Fruit fly (Drosophila melanogaster): Measurements from ENCODE around the gene Aplip1.

Aplip1 gene

dm6 chr3L:1204674-1205547 lies 8.8 kb downstream of the Aplip1 start, which contains the start of gene CG9119 (continued):
- TF ChIP-seq CG4360 (GFP tag; IDR thresholded peaks at IDR 0.05) (no peak), scrt (GFP tag; optimal IDR thresholded peaks at IDR 0.05) (peak; percentile 53), MBD-R2 (GFP tag; IDR thresholded peaks at IDR 0.05) (no peak), Hr3 (GFP tag; optimal IDR thresholded peaks at IDR 0.05) (peak; percentile 57), CG4617 (GFP tag; optimal IDR thresholded peaks at IDR 0.05; ENCODE audit: borderline replicate concordance) (no peak), amos (GFP tag; IDR thresholded peaks at IDR 0.05; ENCODE audit: partially characterized antibody) (no peak), bcd (GFP tag; optimal IDR thresholded peaks at IDR 0.05) (peak; percentile 73), crc (GFP tag; optimal IDR thresholded peaks at IDR 0.05) (peak; percentile 51), TFAM (GFP tag; optimal IDR thresholded peaks at IDR 0.05) (no peak), hb (GFP tag; IDR thresholded peaks at IDR 0.05; ENCODE audit: partially characterized antibody) (no peak), ems (GFP tag; optimal IDR thresholded peaks at IDR 0.05) (peak; percentile 35), ranshi (GFP tag; IDR thresholded peaks at IDR 0.05) (no peak; the same call in 1 of the 2 replicates), Nf-YC (tag; optimal IDR thresholded peaks at IDR 0.05) (peak; percentile 54), CG11085 (GFP tag; IDR thresholded peaks at IDR 0.05) (no peak), CG9609 (GFP tag; optimal IDR thresholded peaks at IDR 0.05) (peak; percentile 61), dpn (GFP tag; optimal IDR thresholded peaks at IDR 0.05) (peak; percentile 61 to 67), CG12391 (tag; optimal IDR thresholded peaks at IDR 0.05) (peak; percentile 64), grau (tag; optimal IDR thresholded peaks at IDR 0.05) (peak; percentile 95), CG13424 (tag; optimal IDR thresholded peaks at IDR 0.05) (peak; percentile 65), CG18476 (GFP tag; optimal IDR thresholded peaks at IDR 0.05) (peak; percentile 32), CG18262 (tag; optimal IDR thresholded peaks at IDR 0.05) (peak; percentile 74), Mrtf (GFP tag; IDR thresholded peaks at IDR 0.05) (no peak), CG14050 (GFP tag; IDR thresholded peaks at IDR 0.05) (peak; percentile 21; the same call in 1 of the 3 replicates), Fer2 (tag; optimal IDR thresholded peaks at IDR 0.05) (peak; percentile 12), CG11723 (GFP tag; optimal IDR thresholded peaks at IDR 0.05) (peak; percentile 37), CG17829 (tag; optimal IDR thresholded peaks at IDR 0.05) (peak; percentile 52), CG18599 (GFP tag; optimal IDR thresholded peaks at IDR 0.05) (peak; percentile 86), Myb (GFP tag; optimal IDR thresholded peaks at IDR 0.05) (peak; percentile 70), Sry-β (GFP tag; optimal IDR thresholded peaks at IDR 0.05) (no peak), NC2α (GFP tag; optimal IDR thresholded peaks at IDR 0.05) (peak; percentile 21), jigr1 (GFP tag; IDR thresholded peaks at IDR 0.05) (no peak), tll (GFP tag; optimal IDR thresholded peaks at IDR 0.05) (no peak), CG11456 (GFP tag; IDR thresholded peaks at IDR 0.05) (peak; percentile 65; the same call in 1 of the 3 replicates), Sin3A (optimal IDR thresholded peaks at IDR 0.05) (no peak), CG13624 (GFP tag; optimal IDR thresholded peaks at IDR 0.05) (peak; percentile 71), H15 (GFP tag; IDR thresholded peaks at IDR 0.05) (0 out of 3 replicates have a peak, but pooled peaks have one; percentile 12), CG17802 (tag; optimal IDR thresholded peaks at IDR 0.05) (no peak), Ravus (GFP tag; IDR thresholded peaks at IDR 0.05) (0 out of 2 replicates have a peak, but pooled peaks have one; percentile 1), CG30431 (GFP tag; optimal IDR thresholded peaks at IDR 0.05) (peak; percentile 49), CG4328 (GFP tag; optimal IDR thresholded peaks at IDR 0.05) (peak; percentile 52), onecut (GFP tag; IDR thresholded peaks at IDR 0.05) (peak; percentile 10; the same call in 1 of the 2 replicates), ken (GFP tag; IDR thresholded peaks at IDR 0.05) (no peak), kay (GFP tag; optimal IDR thresholded peaks at IDR 0.05) (no peak), NfI (GFP tag; optimal IDR thresholded peaks at IDR 0.05) (peak; percentile 57), CG6654 (GFP tag; optimal IDR thresholded peaks at IDR 0.05) (peak; percentile 32), CG2202 (tag; optimal IDR thresholded peaks at IDR 0.05) (peak; percentile 17), CG14667 (GFP tag; IDR thresholded peaks at IDR 0.05) (peak; percentile 47; the same call in 1 of the 2 replicates), MESR4 (GFP tag; optimal IDR thresholded peaks at IDR 0.05) (no peak), Atf3 (GFP tag; optimal IDR thresholded peaks at IDR 0.05) (no peak)

Data from whole organism, embryonic.